Worm (Caenorhabditis elegans) whole organism, L4 larva: Measurements from ENCODE around the gene smf-2.

Experiments used
- F10B5.3 ChIP-seq: sonication (generic microtip); optimal IDR thresholded peaks from 2 replicates; lab custom pipeline; 2016; ENCODE audit warnings: mild to moderate bottlenecking, missing genetic modification characterization, missing compliant biosample characterization
- F44E2.7 ChIP-seq: fragments of 200-800 bp; sonication (Bioruptor generic); IDR thresholded peaks from 2 replicates; pipeline ENCODE4 v2.1.2; 2022; ENCODE audit warnings: missing genetic modification characterization, missing compliant biosample characterization
- Y105C5A.15 ChIP-seq: fragments of 200-800 bp; sonication (Bioruptor generic); IDR thresholded peaks from 2 replicates; pipeline ENCODE4 v1.3.6; 2022; ENCODE audit warnings: missing genetic modification characterization, missing compliant biosample characterization
- Y48G9A.11 ChIP-seq: fragments of 200-800 bp; sonication (Bioruptor generic); IDR thresholded peaks from 2 replicates; pipeline ENCODE4 v1.3.6; 2022; ENCODE audit warnings: missing genetic modification reagents, missing genetic modification characterization, missing compliant biosample characterization
- Y75B8A.6 ChIP-seq: fragments of 200-800 bp; sonication (Bioruptor generic); IDR thresholded peaks from 2 replicates; pipeline ENCODE4 v1.3.6; 2022; ENCODE audit warnings: missing genetic modification reagents, missing genetic modification characterization, missing compliant biosample characterization
- aha-1 ChIP-seq: fragments of 150-350 bp; peaks from one replicate; lab custom pipeline; 2014; ENCODE audit warnings: missing biosample characterization, missing genetic modification characterization
- ama-1 ChIP-seq: fragments of 150-350 bp; optimal IDR thresholded peaks from 2 replicates; lab custom pipeline; 2014; ENCODE audit warnings: inconsistent platforms, mixed read lengths
- ceh-28 ChIP-seq: fragments of 150-350 bp; optimal IDR thresholded peaks from 2 replicates; lab custom pipeline; 2014; ENCODE audit warnings: missing biosample characterization, missing genetic modification reagents, missing genetic modification characterization
- cey-2 ChIP-seq: sonication (generic microtip); optimal IDR thresholded peaks from 3 replicates; lab custom pipeline; 2017; ENCODE audit warnings: missing genetic modification characterization, mild to moderate bottlenecking, missing compliant biosample characterization, antibody characterized with exemption, borderline replicate concordance; ENCODE audit not compliant: insufficient read depth
- daf-8 ChIP-seq: fragments of 200-800 bp; sonication (Bioruptor generic); IDR thresholded peaks from 2 replicates; pipeline ENCODE4 v1.3.6; 2022; ENCODE audit warnings: missing genetic modification characterization, missing compliant biosample characterization
- duxl-1 ChIP-seq: sonication (generic microtip); optimal IDR thresholded peaks from 2 replicates; lab custom pipeline; 2016; ENCODE audit warnings: mild to moderate bottlenecking, missing genetic modification characterization, moderate library complexity, missing compliant biosample characterization; ENCODE audit not compliant: poor library complexity
- dve-1 ChIP-seq: sonication (generic microtip); optimal IDR thresholded peaks from 2 replicates; lab custom pipeline; 2017; ENCODE audit warnings: antibody characterized with exemption, mild to moderate bottlenecking, missing genetic modification characterization, missing compliant biosample characterization; ENCODE audit not compliant: insufficient read depth
- hif-1 ChIP-seq, 2 experiments: sonication (generic microtip); optimal IDR thresholded peaks; 2 replicates each; lab custom pipeline; 2016 to 2017; ENCODE audit warnings: missing compliant biosample characterization in 2 of 2, missing genetic modification characterization in 2 of 2, missing genetic modification reagents in 2 of 2, missing genotype in 2 of 2, mild to moderate bottlenecking in 1 of 2
- hlh-30 ChIP-seq: sonication (generic microtip); optimal IDR thresholded peaks from 2 replicates; lab custom pipeline; 2017; ENCODE audit warnings: antibody characterized with exemption, mild to moderate bottlenecking, missing genetic modification characterization, missing compliant biosample characterization; ENCODE audit not compliant: insufficient read depth
- hmg-1.1 ChIP-seq: fragments of 200-800 bp; sonication (Bioruptor generic); IDR thresholded peaks from 2 replicates; pipeline ENCODE4 v1.3.6; 2022; ENCODE audit warnings: missing genetic modification reagents, missing genetic modification characterization, missing compliant biosample characterization
- lin-13 ChIP-seq: fragments of 150-350 bp; optimal IDR thresholded peaks from 2 replicates; lab custom pipeline; 2014; ENCODE audit warnings: missing biosample characterization, missing genetic modification reagents, missing genetic modification characterization
- lin-15B ChIP-seq: fragments of 150-350 bp; sonication (generic microtip); optimal IDR thresholded peaks from 3 replicates; lab custom pipeline; 2014; ENCODE audit warnings: missing biosample characterization, missing genetic modification characterization
- lin-29 ChIP-seq: fragments of 200-800 bp; sonication (Bioruptor generic); IDR thresholded peaks from 2 replicates; pipeline ENCODE4 v1.3.6; 2022; ENCODE audit warnings: missing genetic modification reagents, missing genetic modification characterization, missing compliant biosample characterization
- lin-38 ChIP-seq: fragments of 200-800 bp; sonication (Bioruptor generic); IDR thresholded peaks from 2 replicates; pipeline ENCODE4 v1.3.6; 2022; ENCODE audit warnings: missing genetic modification reagents, missing genetic modification characterization, missing compliant biosample characterization
- lsy-2 ChIP-seq, 2 experiments: fragments of 150-350 bp in 1 of 2; sonication (generic microtip) in 1 of 2; optimal IDR thresholded peaks; 2 replicates each; lab custom pipeline; 2014 to 2017; ENCODE audit warnings: missing biosample characterization in 2 of 2, missing genetic modification characterization in 2 of 2
- mdl-1 ChIP-seq, 2 experiments: fragments of 150-350 bp in 1 of 2; sonication (generic microtip) in 1 of 2; optimal IDR thresholded peaks; 2 replicates each; lab custom pipeline; 2014 to 2017; ENCODE audit warnings: missing biosample characterization in 2 of 2, missing genetic modification characterization in 2 of 2
- mdt-29 ChIP-seq: fragments of 200-800 bp; sonication (Bioruptor generic); IDR thresholded peaks from 2 replicates; pipeline ENCODE4 v1.3.6; 2022; ENCODE audit warnings: missing genetic modification reagents, missing genetic modification characterization, missing compliant biosample characterization
- mes-2 ChIP-seq: sonication (generic microtip); optimal IDR thresholded peaks from 2 replicates; lab custom pipeline; 2016; ENCODE audit warnings: missing genotype, mild to moderate bottlenecking, missing genetic modification characterization, missing compliant biosample characterization; ENCODE audit not compliant: poor library complexity, severe bottlenecking
- mxl-2 ChIP-seq: fragments of 200-800 bp; sonication (Bioruptor generic); conservative IDR thresholded peaks from 2 replicates; pipeline ENCODE4 v1.3.6; 2022; ENCODE audit warnings: missing genetic modification reagents, missing genetic modification characterization, missing compliant biosample characterization
- nhr-10 ChIP-seq: fragments of 150-350 bp; optimal IDR thresholded peaks from 2 replicates; lab custom pipeline; 2014; ENCODE audit warnings: missing biosample characterization, missing genetic modification characterization
- nhr-102 ChIP-seq: sonication (generic microtip); optimal IDR thresholded peaks from 2 replicates; lab custom pipeline; 2016; ENCODE audit warnings: mild to moderate bottlenecking, missing genetic modification characterization, moderate library complexity, missing compliant biosample characterization
- nhr-111 ChIP-seq: fragments of 200-800 bp; sonication (Bioruptor generic); optimal IDR thresholded peaks from 2 replicates; lab custom pipeline; 2018; ENCODE audit warnings: mild to moderate bottlenecking, missing genetic modification characterization, missing compliant biosample characterization
- nhr-237 ChIP-seq: sonication (generic microtip); optimal IDR thresholded peaks from 2 replicates; lab custom pipeline; 2017; ENCODE audit warnings: missing biosample characterization, missing genetic modification characterization
- nhr-25 ChIP-seq: sonication (generic microtip); optimal IDR thresholded peaks from 2 replicates; lab custom pipeline; 2017; ENCODE audit warnings: missing genetic modification characterization, mild to moderate bottlenecking, missing compliant biosample characterization, antibody characterized with exemption, moderate library complexity, borderline replicate concordance; ENCODE audit not compliant: insufficient read depth
- nhr-41 ChIP-seq: fragments of 200-800 bp; sonication (Bioruptor generic); IDR thresholded peaks from 2 replicates; pipeline ENCODE4 v1.3.6; 2022; ENCODE audit warnings: missing genetic modification reagents, missing genetic modification characterization, missing compliant biosample characterization
- nhr-42 ChIP-seq: fragments of 200-800 bp; sonication (Bioruptor generic); IDR thresholded peaks from 2 replicates; pipeline ENCODE4 v1.3.6; 2022; ENCODE audit warnings: missing genetic modification characterization, missing compliant biosample characterization
- nhr-48 ChIP-seq: sonication (generic microtip); optimal IDR thresholded peaks from 2 replicates; lab custom pipeline; 2016; ENCODE audit warnings: mild to moderate bottlenecking, missing genetic modification characterization, missing compliant biosample characterization
- nhr-6 ChIP-seq: fragments of 150-350 bp; optimal IDR thresholded peaks from 2 replicates; lab custom pipeline; 2014; ENCODE audit warnings: missing biosample characterization, missing genetic modification characterization
- nhr-76 ChIP-seq: fragments of 150-350 bp; optimal IDR thresholded peaks from 2 replicates; lab custom pipeline; 2014; ENCODE audit warnings: missing biosample characterization, missing genetic modification characterization
- pha-4 ChIP-seq, 2 experiments: fragments of 150-350 bp in 1 of 2; fragments of 200-800 bp in 1 of 2; sonication (Bioruptor generic) in 1 of 2; IDR thresholded peaks in 1 of 2; optimal IDR thresholded peaks in 1 of 2; 2 replicates each; pipeline versions ENCODE4 v1.3.6 to Lab custom; 2014 to 2022; ENCODE audit warnings: missing genetic modification characterization in 2 of 2, missing genetic modification reagents in 2 of 2, missing biosample characterization in 1 of 2, missing compliant biosample characterization in 1 of 2
- saeg-2 ChIP-seq: fragments of 200-800 bp; sonication (Bioruptor generic); IDR thresholded peaks from 2 replicates; pipeline ENCODE4 v1.3.6; 2022; ENCODE audit warnings: missing genetic modification reagents, missing genetic modification characterization, missing compliant biosample characterization
- set-16 ChIP-seq: fragments of 200-800 bp; sonication (Bioruptor generic); IDR thresholded peaks from 2 replicates; pipeline ENCODE4 v1.3.6; 2022; ENCODE audit warnings: missing genetic modification reagents, missing genetic modification characterization, missing compliant biosample characterization
- snpc-1.2 ChIP-seq: fragments of 200-800 bp; sonication (Bioruptor generic); IDR thresholded peaks from 2 replicates; pipeline ENCODE4 v1.3.6; 2022; ENCODE audit warnings: missing genetic modification reagents, missing genetic modification characterization, missing compliant biosample characterization
- spr-3 ChIP-seq: fragments of 200-800 bp; sonication (Bioruptor generic); optimal IDR thresholded peaks from 2 replicates; lab custom pipeline; 2018; ENCODE audit warnings: mild to moderate bottlenecking, missing genetic modification characterization, missing compliant biosample characterization
- tag-97 ChIP-seq: fragments of 200-800 bp; sonication (Bioruptor generic); IDR thresholded peaks from 2 replicates; pipeline ENCODE4 v1.3.6; 2022; ENCODE audit warnings: missing genetic modification characterization, missing compliant biosample characterization
- tra-1 ChIP-seq: fragments of 200-800 bp; sonication (Bioruptor generic); IDR thresholded peaks from 2 replicates; pipeline ENCODE4 v1.3.6; 2022; ENCODE audit warnings: missing genetic modification reagents, missing genetic modification characterization, missing compliant biosample characterization
- unc-39 ChIP-seq: sonication (generic microtip); optimal IDR thresholded peaks from 2 replicates; lab custom pipeline; 2017; ENCODE audit warnings: missing biosample characterization, missing genetic modification characterization
- unc-62 ChIP-seq, 3 experiments: fragments of 150-350 bp in 1 of 3; sonication (generic microtip); optimal IDR thresholded peaks in 2 of 3; peaks in 1 of 3; 1 replicate in 1 of 3; 2 replicates in 2 of 3; lab custom pipeline; 2014 to 2017; ENCODE audit warnings: missing biosample characterization in 3 of 3, missing genetic modification characterization in 3 of 3, missing genetic modification reagents in 3 of 3, missing genotype in 1 of 3
- vab-7 ChIP-seq: fragments of 200-800 bp; sonication (Bioruptor generic); IDR thresholded peaks from 2 replicates; pipeline ENCODE4 v1.3.6; 2022; ENCODE audit warnings: missing genetic modification reagents, missing genetic modification characterization, missing compliant biosample characterization
- zfp-3 ChIP-seq: fragments of 200-800 bp; sonication (Bioruptor generic); conservative IDR thresholded peaks from 2 replicates; pipeline ENCODE4 v1.3.6; 2022; ENCODE audit warnings: missing genetic modification reagents, missing genetic modification characterization, missing compliant biosample characterization
- zip-11 ChIP-seq: fragments of 200-800 bp; sonication (Bioruptor generic); IDR thresholded peaks from 2 replicates; pipeline ENCODE4 v1.3.6; 2022; ENCODE audit warnings: missing genetic modification characterization, missing compliant biosample characterization
- ztf-7 ChIP-seq: fragments of 150-350 bp; optimal IDR thresholded peaks from 2 replicates; lab custom pipeline; 2014; ENCODE audit warnings: missing biosample characterization, missing genetic modification characterization

Gene smf-2

DNA sequence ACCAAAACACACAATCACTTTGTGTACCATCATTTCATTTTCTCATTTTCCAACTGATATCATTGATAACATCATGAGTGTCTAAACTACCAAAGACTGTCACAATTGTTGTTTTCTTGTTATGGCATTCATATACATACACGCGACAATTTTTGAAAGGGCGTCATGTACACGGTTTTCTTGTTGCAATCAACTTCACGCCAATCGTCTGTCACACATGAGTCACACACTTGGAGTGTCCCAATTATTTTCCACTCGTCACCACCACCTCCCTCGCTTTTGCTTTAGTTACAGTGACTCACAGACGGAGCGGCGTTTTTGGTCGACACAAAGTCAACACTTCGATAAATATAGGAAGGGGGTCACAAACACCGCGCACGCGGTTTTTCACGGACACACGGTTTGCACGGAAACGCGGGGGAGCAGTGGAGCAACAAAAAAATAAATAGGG is 29.4 kb upstream of the smf-2 start (continued):
- TF ChIP-seq ceh-28 (tag; lab: Kevin White, UChicago), result no peak
- TF ChIP-seq nhr-76, result no peak
- TF ChIP-seq set-16, result peak; percentile 39
- no peak for TF ChIP-seq nhr-237
- no peak for TF ChIP-seq nhr-10 (tag; lab: Kevin White, UChicago)
- peak; percentile 65; the same call in 1 of the 2 replicates for TF ChIP-seq tra-1 (GFP tag; lab: Robert Waterston, UW)
- TF ChIP-seq nhr-42 (GFP tag; lab: Robert Waterston, UW), result no peak
- peak; percentile 19 for TF ChIP-seq duxl-1 (tag; lab: Kevin White, UChicago)
- no peak for TF ChIP-seq lin-29
- no peak for TF ChIP-seq zfp-3 (GFP tag; lab: Robert Waterston, UW)
- no peak for TF ChIP-seq unc-39 (tag; lab: Kevin White, UChicago)
- no peak for TF ChIP-seq Y105C5A.15 (GFP tag; lab: Robert Waterston, UW)
- TF ChIP-seq lin-15B, result no peak
- TF ChIP-seq nhr-48 (tag; lab: Kevin White, UChicago), result peak; percentile 94
- TF ChIP-seq nhr-6 (tag; lab: Kevin White, UChicago), result peak; percentile 77
- no peak for TF ChIP-seq F44E2.7
- TF ChIP-seq ztf-7 (tag; lab: Kevin White, UChicago), result peak; percentile 28
- peak; percentile 84 for TF ChIP-seq nhr-102 (tag; lab: Kevin White, UChicago)
- no peak for TF ChIP-seq zip-11
- peak; percentile 50 for TF ChIP-seq mes-2 (tag; lab: Kevin White, UChicago)
- peak; percentile 33 for TF ChIP-seq F10B5.3
- TF ChIP-seq lin-13 (GFP tag; lab: Kevin White, UChicago), result peak; percentile 44
- TF ChIP-seq nhr-25 (tag; lab: Kevin White, UChicago), result no peak
- TF ChIP-seq snpc-1.2 (GFP tag; lab: Robert Waterston, UW), result no peak
- peak; percentile 83 for TF ChIP-seq mxl-2 (GFP tag; lab: Robert Waterston, UW)
- TF ChIP-seq Y48G9A.11 (GFP tag; lab: Robert Waterston, UW), result peak; percentile 44; the same call in 1 of the 2 replicates
- peak; percentile 74; the same call in 1 of the 2 replicates for TF ChIP-seq pha-4 (GFP tag; IDR thresholded peaks at IDR 0.05; lab: Robert Waterston, UW)
- peak; percentile 93 for TF ChIP-seq pha-4 (tag; optimal IDR thresholded peaks at IDR 0.05; lab: Kevin White, UChicago)
- no peak; the same call in none of the 2 replicates for TF ChIP-seq nhr-41 (GFP tag; lab: Robert Waterston, UW)
- TF ChIP-seq, all 104 proteins: peak for 44

DNA sequence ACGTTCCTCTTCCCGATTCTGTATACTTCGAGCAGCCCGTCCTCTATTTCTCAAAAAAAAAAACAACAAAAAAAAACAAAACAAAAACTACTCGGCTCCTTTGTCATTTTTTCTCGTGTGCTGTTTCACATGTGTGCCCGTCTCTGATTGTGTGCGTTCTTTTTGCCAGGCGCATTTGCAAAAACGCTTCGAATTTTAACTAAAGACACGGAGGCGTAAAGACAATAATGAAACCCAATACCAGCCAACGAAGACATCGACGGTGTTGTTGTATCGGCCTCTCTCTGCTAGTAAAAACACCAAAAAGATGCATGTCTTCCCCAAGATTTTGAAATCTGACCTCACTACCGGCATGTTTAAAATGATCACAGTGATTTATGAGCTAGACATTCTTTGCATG is 28.4 kb upstream of the smf-2 start:
- no peak for TF ChIP-seq spr-3 (GFP tag; lab: Kevin White, UChicago)
- no peak for TF ChIP-seq tag-97 (GFP tag; lab: Robert Waterston, UW)
- TF ChIP-seq vab-7 (GFP tag; lab: Robert Waterston, UW), result no peak
- TF ChIP-seq pha-4 (GFP tag; IDR thresholded peaks at IDR 0.05; lab: Robert Waterston, UW), result no peak
- TF ChIP-seq pha-4 (tag; optimal IDR thresholded peaks at IDR 0.05; lab: Kevin White, UChicago), result peak; percentile 34
- no peak for TF ChIP-seq F10B5.3
- peak; percentile 7 for TF ChIP-seq dve-1 (tag; lab: Kevin White, UChicago)
- 0 out of 2 replicates have a peak, but pooled peaks have one; percentile 11 for TF ChIP-seq hmg-1.1 (GFP tag; lab: Robert Waterston, UW)
- TF ChIP-seq aha-1, result peak; percentile 97
- TF ChIP-seq cey-2 (tag; lab: Kevin White, UChicago), result no peak
- peak in 1 of 2 experiments; percentile 14 for TF ChIP-seq lsy-2 (tag; optimal IDR thresholded peaks at IDR 0.05; lab: Kevin White, UChicago)
- TF ChIP-seq unc-62 (GFP tag; optimal IDR thresholded peaks at IDR 0.05 in 1 of 2; lab: Kevin White, UChicago), result peak in 1 of 2 experiments; percentile 31
- no peak for TF ChIP-seq unc-62 (tag; optimal IDR thresholded peaks at IDR 0.05; lab: Kevin White, UChicago)
- TF ChIP-seq mes-2 (tag; lab: Kevin White, UChicago), result no peak
- peak in 1 of 2 experiments; percentile 64 for TF ChIP-seq hif-1 (tag; optimal IDR thresholded peaks at IDR 0.05; lab: Kevin White, UChicago)
- TF ChIP-seq mdl-1 (tag; optimal IDR thresholded peaks at IDR 0.05; lab: Kevin White, UChicago), result peak in 1 of 2 experiments; percentile 89
- no peak for TF ChIP-seq set-16
- peak; percentile 46 for TF ChIP-seq ama-1 (lab: Kevin White, UChicago)
- peak; percentile 29; the same call in 1 of the 2 replicates for TF ChIP-seq lin-38 (GFP tag; lab: Robert Waterston, UW)
- TF ChIP-seq saeg-2 (GFP tag; lab: Robert Waterston, UW), result no peak
- TF ChIP-seq hlh-30 (tag; lab: Kevin White, UChicago), result peak; percentile 54
- TF ChIP-seq Y75B8A.6 (GFP tag; lab: Robert Waterston, UW), result no peak
- TF ChIP-seq nhr-111 (GFP tag; lab: Kevin White, UChicago), result no peak
- 0 out of 2 replicates have a peak, but pooled peaks have one; percentile 4 for TF ChIP-seq mdt-29 (GFP tag; lab: Robert Waterston, UW)
- TF ChIP-seq daf-8 (GFP tag; lab: Robert Waterston, UW), result no peak
